Worm (Caenorhabditis elegans) whole organism, L1 larva: ENCODE data around the gene bet-2.

Source experiments
- ama-1 ChIP-seq: fragments of 150-350 bp; optimal IDR thresholded peaks from 2 replicates; lab custom pipeline; 2014
- elt-3 ChIP-seq, 6 experiments: fragments of 150-350 bp in 1 of 6; sonication (generic microtip); optimal IDR thresholded peaks; 2 replicates each; lab custom pipeline; 2017 to 2018; ENCODE audit warnings: missing biosample characterization in 6 of 6, missing genetic modification characterization in 6 of 6, inconsistent platforms in 1 of 6
- nhr-71 ChIP-seq: sonication (generic microtip); optimal IDR thresholded peaks from 2 replicates; lab custom pipeline; 2016; ENCODE audit warnings: mild to moderate bottlenecking, missing genetic modification characterization, moderate library complexity, missing compliant biosample characterization

- TF ChIP-seq elt-3 (tag; optimal IDR thresholded peaks at IDR 0.05; lab: Kevin White, UChicago) (no peak), nhr-71 (tag; lab: Kevin White, UChicago) (no peak), ama-1 (no peak)
These were observed 23.4 kb upstream of the bet-2 start, which contains the start of gene F59F5.5 for ce11 chrX:10545716-10546115.
